Worm (Caenorhabditis elegans): ENCODE results near the gene npp-8.

DNA sequence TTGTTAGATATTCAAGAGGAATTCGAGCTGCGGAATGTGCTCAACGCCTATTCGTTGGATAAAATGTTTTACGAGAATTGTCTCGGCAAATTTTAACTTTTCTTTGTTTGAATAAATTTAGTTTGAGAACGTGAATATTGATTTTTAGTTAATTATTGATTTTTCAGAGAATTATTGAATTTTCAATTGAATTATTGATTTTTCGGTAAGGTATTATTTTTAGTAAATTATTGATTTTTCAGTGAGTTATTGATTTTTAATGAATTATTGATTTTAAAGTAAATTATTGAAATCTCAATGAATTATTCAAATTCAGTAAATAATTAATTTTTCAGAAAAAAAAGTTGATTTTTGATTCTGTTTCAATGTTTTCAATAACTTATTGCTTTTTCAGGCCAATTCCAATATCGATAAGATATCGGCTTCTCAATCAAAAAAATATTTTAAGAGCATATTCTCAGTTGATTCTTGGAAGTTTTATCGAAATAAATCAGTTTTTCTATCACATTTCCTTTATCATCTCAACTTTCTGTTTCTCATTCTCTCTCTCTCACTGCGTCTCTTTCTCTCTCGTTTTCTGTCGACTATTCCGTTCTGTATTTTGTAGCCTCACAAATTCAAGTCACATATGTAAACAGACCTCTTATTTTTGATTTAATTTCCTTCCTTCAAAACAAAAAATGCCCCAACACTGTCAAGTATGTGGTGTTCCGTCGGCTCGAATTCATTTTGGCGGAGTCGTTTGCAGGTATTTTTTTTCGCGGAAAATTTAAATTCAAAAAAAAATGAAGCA, 24.1 kb upstream of the npp-8 start, which contains the start of gene nhr-92:
- TF ChIP-seq tbx-2 (tag; optimal IDR thresholded peaks at IDR 0.05) (no peak), skn-1 (tag; optimal IDR thresholded peaks at IDR 0.05) (no peak), nhr-90 (tag; optimal IDR thresholded peaks at IDR 0.05; ENCODE audit: poor library complexity) (no peak), nhr-237 (tag; optimal IDR thresholded peaks at IDR 0.05) (no peak), nhr-76 (tag; optimal IDR thresholded peaks at IDR 0.05) (no peak), Y116A8C.19 (tag; optimal IDR thresholded peaks at IDR 0.05; ENCODE audit: borderline replicate concordance) (no peak), aha-1 (tag; optimal IDR thresholded peaks at IDR 0.05) (no peak), jun-1 (tag; optimal IDR thresholded peaks at IDR 0.05) (no peak), hlh-17 (GFP tag; optimal IDR thresholded peaks at IDR 0.05; ENCODE audit: borderline replicate concordance) (no peak)
